Worm (Caenorhabditis elegans) whole organism, L1 larva: ENCODE measurements around the gene B0222.15.

Source experiments
- aha-1 ChIP-seq: fragments of 150-350 bp; optimal IDR thresholded peaks from 2 replicates; lab custom pipeline; 2014; ENCODE audit warnings: missing biosample characterization, missing genetic modification characterization
- egl-27 ChIP-seq, 2 experiments: fragments of 150-350 bp in 1 of 2; sonication (generic microtip); optimal IDR thresholded peaks; 3 replicates each; lab custom pipeline; 2017 to 2018; ENCODE audit warnings: missing biosample characterization in 2 of 2, missing genetic modification characterization in 2 of 2, missing genetic modification reagents in 2 of 2
- mep-1 ChIP-seq: fragments of 150-350 bp; optimal IDR thresholded peaks from 2 replicates; lab custom pipeline; 2014; ENCODE audit warnings: missing biosample characterization, missing genetic modification characterization

ce11 chrV:9143896-9144295 lies 12.7 kb downstream of the B0222.15 start:
- TF ChIP-seq mep-1 (tag; lab: Kevin White, UChicago) = no peak
- TF ChIP-seq aha-1 (tag; lab: Kevin White, UChicago) = no peak
- no peak for TF ChIP-seq egl-27 (tag; optimal IDR thresholded peaks at IDR 0.05; lab: Kevin White, UChicago)
